Fruit fly (Drosophila melanogaster): ENCODE measurements around the gene Gasp.

Gene Gasp

dm6 chr3R:6107792-6108191, 7.1 kb upstream of the Gasp start, which contains the start of gene Obp83cd (continued):
- TF ChIP-seq grau (tag; optimal IDR thresholded peaks at IDR 0.05) (peak; percentile 25), Mes4 (GFP tag; optimal IDR thresholded peaks at IDR 0.05) (no peak), CG31441 (GFP tag; IDR thresholded peaks at IDR 0.05) (no peak)

DNA sequence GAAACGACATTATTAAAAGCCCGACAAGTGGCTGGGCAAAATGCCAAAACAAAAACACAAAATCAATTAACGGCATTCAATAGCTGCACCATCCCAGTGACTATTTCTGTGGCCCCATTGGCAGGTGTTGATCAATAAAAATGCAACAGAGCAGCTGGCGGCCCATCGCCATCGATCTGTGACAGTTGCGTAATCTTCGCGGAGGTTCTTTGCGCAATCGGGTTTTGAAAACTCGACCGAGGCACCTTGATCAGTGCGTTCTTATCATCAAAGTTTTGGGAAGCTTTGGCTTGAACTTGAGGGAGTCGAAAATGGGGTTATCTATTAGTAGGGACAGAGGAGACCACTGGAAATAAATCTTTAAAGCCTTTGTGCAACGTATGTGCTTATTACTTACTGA, 6.7 kb upstream of the Gasp start:
- TF ChIP-seq Pdp1 (GFP tag; optimal IDR thresholded peaks at IDR 0.05) (peak in 1 of 2 experiments; percentile 92), Bdp1 (GFP tag; optimal IDR thresholded peaks at IDR 0.05) (no peak), jumu (GFP tag; optimal IDR thresholded peaks at IDR 0.05) (no peak), chinmo (GFP tag; IDR thresholded peaks at IDR 0.05; ENCODE audit: partially characterized antibody) (0 out of 4 replicates have a peak, but pooled peaks have one; percentile 55)

- no peak for TF ChIP-seq shn (GFP tag; optimal IDR thresholded peaks at IDR 0.05)
- TF ChIP-seq Sox102F (GFP tag; optimal IDR thresholded peaks at IDR 0.05), result no peak
- TF ChIP-seq grau (tag; optimal IDR thresholded peaks at IDR 0.05), result peak; percentile 2
- TF ChIP-seq CG17186 (GFP tag; optimal IDR thresholded peaks at IDR 0.05), result no peak
- no peak for TF ChIP-seq dm (GFP tag; optimal IDR thresholded peaks at IDR 0.05)
- TF ChIP-seq CG9932 (GFP tag; IDR thresholded peaks at IDR 0.05), result 0 out of 2 replicates have a peak, but pooled peaks have one; percentile 4
- TF ChIP-seq sc (optimal IDR thresholded peaks at IDR 0.05), result no peak
- no peak for TF ChIP-seq sc (GFP tag; optimal IDR thresholded peaks at IDR 0.05)
- peak; percentile 16 for TF ChIP-seq gem (tag; optimal IDR thresholded peaks at IDR 0.05)
- no peak for TF ChIP-seq klu (GFP tag; IDR thresholded peaks at IDR 0.05)
- TF ChIP-seq her (GFP tag; optimal IDR thresholded peaks at IDR 0.05), result no peak
- no peak for TF ChIP-seq CG1832 (GFP tag; optimal IDR thresholded peaks at IDR 0.05)
- TF ChIP-seq CG14050 (GFP tag; IDR thresholded peaks at IDR 0.05), result no peak
- TF ChIP-seq bsh (GFP tag; optimal IDR thresholded peaks at IDR 0.05), result peak in 1 of 2 experiments; percentile 25
- peak; percentile 5 for TF ChIP-seq PHDP (tag; optimal IDR thresholded peaks at IDR 0.05)
- no peak for TF ChIP-seq Gug (GFP tag; IDR thresholded peaks at IDR 0.05)
- TF ChIP-seq CG9609 (GFP tag; optimal IDR thresholded peaks at IDR 0.05), result no peak
- no peak for TF ChIP-seq sd (tag; optimal IDR thresholded peaks at IDR 0.05)
- no peak for TF ChIP-seq CG9817 (tag; optimal IDR thresholded peaks at IDR 0.05)
- TF ChIP-seq CG8359 (GFP tag; optimal IDR thresholded peaks at IDR 0.05; ENCODE audit: borderline replicate concordance), result no peak
- TF ChIP-seq ken (GFP tag; IDR thresholded peaks at IDR 0.05), result no peak
- TF ChIP-seq CG10147 (GFP tag; optimal IDR thresholded peaks at IDR 0.05), result no peak
- TF ChIP-seq CG17361 (GFP tag; IDR thresholded peaks at IDR 0.05), result peak; percentile 38; the same call in 1 of the 3 replicates
- no peak for TF ChIP-seq slbo (GFP tag; IDR thresholded peaks at IDR 0.05)
- TF ChIP-seq dmrt99B (tag; optimal IDR thresholded peaks at IDR 0.05), result peak; percentile 9
- peak; percentile 89 for TF ChIP-seq CG13894 (tag; optimal IDR thresholded peaks at IDR 0.05)
- TF ChIP-seq Hr51 (GFP tag; optimal IDR thresholded peaks at IDR 0.05), result peak in 1 of 2 experiments; percentile 35
- TF ChIP-seq fd96Cb (tag; optimal IDR thresholded peaks at IDR 0.05), result no peak
- TF ChIP-seq ac (GFP tag; optimal IDR thresholded peaks at IDR 0.05), result no peak
- no peak for TF ChIP-seq ind (GFP tag; optimal IDR thresholded peaks at IDR 0.05)
- TF ChIP-seq Fer3 (tag; optimal IDR thresholded peaks at IDR 0.05), result no peak
- TF ChIP-seq CG3407 (GFP tag; optimal IDR thresholded peaks at IDR 0.05), result no peak
- no peak for TF ChIP-seq wek (GFP tag; optimal IDR thresholded peaks at IDR 0.05)
- TF ChIP-seq CG15514 (GFP tag; optimal IDR thresholded peaks at IDR 0.05), result peak; percentile 95
- 0 out of 2 replicates have a peak, but pooled peaks have one; percentile 27 for TF ChIP-seq CG31441 (GFP tag; IDR thresholded peaks at IDR 0.05)
- no peak for TF ChIP-seq Hr3 (GFP tag; optimal IDR thresholded peaks at IDR 0.05)
- no peak for TF ChIP-seq CG10959 (GFP tag; IDR thresholded peaks at IDR 0.05)
- TF ChIP-seq CG11504 (tag; optimal IDR thresholded peaks at IDR 0.05), result peak; percentile 28
- no peak for TF ChIP-seq aop (GFP tag; IDR thresholded peaks at IDR 0.05)
- TF ChIP-seq TFAM (GFP tag; optimal IDR thresholded peaks at IDR 0.05), result no peak
- TF ChIP-seq CG12104 (GFP tag; optimal IDR thresholded peaks at IDR 0.05), result no peak
- peak; percentile 2 for TF ChIP-seq CG7839 (tag; optimal IDR thresholded peaks at IDR 0.05)
Observed at dm6 chr3R:6106711-6107110, 6.0 kb upstream of the Gasp start.
